Fruit fly (Drosophila melanogaster): ENCODE results near the gene NPFR.

Gene NPFR

DNA sequence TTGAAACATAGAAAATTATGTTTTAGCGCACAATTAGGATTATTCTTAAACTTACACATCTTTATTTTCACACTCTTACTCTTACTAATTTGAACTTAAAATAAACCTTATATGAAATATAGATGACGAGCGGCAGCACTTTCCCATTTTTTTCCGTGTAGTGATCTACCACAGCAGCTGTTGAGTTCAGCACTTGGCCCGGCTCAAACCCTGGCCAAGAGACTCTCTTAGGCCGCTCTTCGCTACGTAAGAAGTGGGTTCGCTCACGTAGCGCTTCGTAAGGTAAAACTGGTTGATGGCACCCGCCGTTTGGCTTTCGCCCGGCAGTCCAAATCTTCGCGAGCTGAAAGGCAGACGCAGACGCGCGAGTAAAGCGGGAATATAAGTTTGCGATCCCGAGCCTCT, 11.4 kb downstream of the NPFR start, which contains the start of gene Osi24 (continued):
- no peak for TF ChIP-seq mirr (GFP tag; optimal IDR thresholded peaks at IDR 0.05)
- peak; percentile 30; the same call in 1 of the 2 replicates for TF ChIP-seq MBD-R2 (GFP tag; IDR thresholded peaks at IDR 0.05)
- TF ChIP-seq cg (GFP tag; optimal IDR thresholded peaks at IDR 0.05) = no peak
- peak; percentile 41; the same call in 1 of the 2 replicates for TF ChIP-seq CG14014 (GFP tag; IDR thresholded peaks at IDR 0.05)
- peak; percentile 94 for TF ChIP-seq Ets65A (GFP tag)
- peak; percentile 64 for TF ChIP-seq CG6689 (GFP tag; IDR thresholded peaks at IDR 0.05)
- TF ChIP-seq zfh2 (GFP tag; optimal IDR thresholded peaks at IDR 0.05) = peak; percentile 32
- peak; percentile 27 for TF ChIP-seq org-1 (GFP tag; optimal IDR thresholded peaks at IDR 0.05)
- TF ChIP-seq tna (GFP tag; IDR thresholded peaks at IDR 0.05; ENCODE audit: partially characterized antibody) = no peak
- peak; percentile 48 for TF ChIP-seq lilli (GFP tag; optimal IDR thresholded peaks at IDR 0.05)
- 0 out of 2 replicates have a peak, but pooled peaks have one; percentile 33 for TF ChIP-seq dimm (GFP tag; IDR thresholded peaks at IDR 0.05)
- TF ChIP-seq Ptx1 (GFP tag; IDR thresholded peaks at IDR 0.05) = peak; percentile 79
- TF ChIP-seq bowl (GFP tag; IDR thresholded peaks at IDR 0.05) = no peak
- TF ChIP-seq sc (optimal IDR thresholded peaks at IDR 0.05) = no peak
- peak; percentile 8 for TF ChIP-seq sc (GFP tag; optimal IDR thresholded peaks at IDR 0.05)
- TF ChIP-seq CG4404 (GFP tag; IDR thresholded peaks at IDR 0.05) = peak; percentile 30; the same call in 1 of the 2 replicates
- peak; percentile 73 for TF ChIP-seq CG2712 (tag; optimal IDR thresholded peaks at IDR 0.05)
- TF ChIP-seq CG14667 (GFP tag; IDR thresholded peaks at IDR 0.05) = peak; percentile 55
- TF ChIP-seq MESR4 (GFP tag; optimal IDR thresholded peaks at IDR 0.05) = no peak
- peak; percentile 41; the same call in 1 of the 2 replicates for TF ChIP-seq Rfx (GFP tag; IDR thresholded peaks at IDR 0.05)
- peak in 1 of 2 experiments; percentile 13 for TF ChIP-seq Trl (optimal IDR thresholded peaks at IDR 0.05)
- TF ChIP-seq Trl (GFP tag; optimal IDR thresholded peaks at IDR 0.05) = peak; percentile 15
- TF ChIP-seq HLH4C (GFP tag; IDR thresholded peaks at IDR 0.05; ENCODE audit: partially characterized antibody) = no peak
- no peak for TF ChIP-seq CG7987 (GFP tag; optimal IDR thresholded peaks at IDR 0.05)
- TF ChIP-seq Bteb2 (GFP tag; optimal IDR thresholded peaks at IDR 0.05) = no peak
- peak; percentile 71 for TF ChIP-seq stc (GFP tag; IDR thresholded peaks at IDR 0.05)
- peak; percentile 43 for TF ChIP-seq CG6254 (GFP tag; optimal IDR thresholded peaks at IDR 0.05)
- no peak for TF ChIP-seq CG15011 (GFP tag; optimal IDR thresholded peaks at IDR 0.05)
- TF ChIP-seq Chrac-16 (GFP tag; optimal IDR thresholded peaks at IDR 0.05) = peak; percentile 22
- TF ChIP-seq CG43689 (GFP tag; IDR thresholded peaks at IDR 0.05) = 0 out of 2 replicates have a peak, but pooled peaks have one; percentile 37
- TF ChIP-seq CG3838 (GFP tag; optimal IDR thresholded peaks at IDR 0.05) = peak; percentile 7
- peak; percentile 55 for TF ChIP-seq CG2678 (tag; optimal IDR thresholded peaks at IDR 0.05)
- TF ChIP-seq ro (GFP tag; IDR thresholded peaks at IDR 0.05) = 0 out of 2 replicates have a peak, but pooled peaks have one; percentile 14
- TF ChIP-seq gsb-n (tag; optimal IDR thresholded peaks at IDR 0.05) = peak; percentile 54
- no peak for TF ChIP-seq CG1024 (GFP tag; IDR thresholded peaks at IDR 0.05)
- TF ChIP-seq CG12769 (tag; optimal IDR thresholded peaks at IDR 0.05) = peak; percentile 76
- peak; percentile 60 for TF ChIP-seq CG10979 (tag; optimal IDR thresholded peaks at IDR 0.05)
- TF ChIP-seq tgo (GFP tag; IDR thresholded peaks at IDR 0.05) = peak; percentile 75
- TF ChIP-seq CG5245 (GFP tag; optimal IDR thresholded peaks at IDR 0.05) = peak; percentile 31
- TF ChIP-seq croc (GFP tag; conservative IDR thresholded peaks at IDR 0.05) = peak; percentile 39; the same call in 1 of the 3 replicates
- peak; percentile 74 for TF ChIP-seq CG1603 (tag; optimal IDR thresholded peaks at IDR 0.05)
- TF ChIP-seq chinmo (GFP tag; IDR thresholded peaks at IDR 0.05; ENCODE audit: partially characterized antibody) = no peak
- peak; percentile 64 for TF ChIP-seq Xbp1 (GFP tag; optimal IDR thresholded peaks at IDR 0.05)
- TF ChIP-seq scrt (GFP tag; optimal IDR thresholded peaks at IDR 0.05) = no peak
- TF ChIP-seq CG3407 (GFP tag; optimal IDR thresholded peaks at IDR 0.05) = peak; percentile 33
- no peak for TF ChIP-seq vfl (GFP tag; optimal IDR thresholded peaks at IDR 0.05)
- no peak for TF ChIP-seq YL-1 (GFP tag; optimal IDR thresholded peaks at IDR 0.05)
- TF ChIP-seq az2 (GFP tag; optimal IDR thresholded peaks at IDR 0.05) = peak; percentile 39
- no peak for TF ChIP-seq Optix (GFP tag; IDR thresholded peaks at IDR 0.05)
- TF ChIP-seq Eip74EF (GFP tag; optimal IDR thresholded peaks at IDR 0.05) = peak in 1 of 2 experiments; percentile 25
- TF ChIP-seq jing (GFP tag; optimal IDR thresholded peaks at IDR 0.05) = peak; percentile 41

Data from whole organism, embryonic.